Worm (Caenorhabditis elegans) whole organism, L4 larva: Measurements from ENCODE around the gene K10G9.2.

Experiments used
- ceh-32 ChIP-seq: sonication (generic microtip); optimal IDR thresholded peaks from 2 replicates; lab custom pipeline; 2016; ENCODE audit warnings: mild to moderate bottlenecking, missing genetic modification characterization, missing compliant biosample characterization; ENCODE audit not compliant: poor library complexity
- jun-1 ChIP-seq: fragments of 150-350 bp; optimal IDR thresholded peaks from 2 replicates; lab custom pipeline; 2014; ENCODE audit warnings: missing biosample characterization, missing genetic modification reagents, missing genetic modification characterization
- nhr-10 ChIP-seq: fragments of 150-350 bp; optimal IDR thresholded peaks from 2 replicates; lab custom pipeline; 2014; ENCODE audit warnings: missing biosample characterization, missing genetic modification characterization

- TF ChIP-seq nhr-10 (no peak), ceh-32 (tag; lab: Kevin White, UChicago) (no peak), jun-1 (tag; lab: Kevin White, UChicago) (no peak)
These were observed 24.0 kb upstream of the K10G9.2 start, which contains the start of gene bbs-5 for ce11 chrIII:10261682-10262081.
